Worm (Caenorhabditis elegans) whole organism, young adult: Measurements from ENCODE around the gene C26G2.2.

Experiments
- attf-3 ChIP-seq: fragments of 200-800 bp; sonication (Bioruptor generic); conservative IDR thresholded peaks from 2 replicates; pipeline ENCODE4 v1.3.6; 2022; ENCODE audit warnings: missing genetic modification reagents, missing genetic modification characterization, missing compliant biosample characterization
- attf-6 ChIP-seq: fragments of 200-800 bp; sonication (Bioruptor generic); IDR thresholded peaks from 2 replicates; pipeline ENCODE4 v1.3.6; 2022; ENCODE audit warnings: missing genetic modification reagents, missing genetic modification characterization, missing compliant biosample characterization
- ceh-100 ChIP-seq: fragments of 200-800 bp; sonication (Bioruptor generic); IDR thresholded peaks from 2 replicates; pipeline ENCODE4 v1.3.6; 2022; ENCODE audit warnings: missing genetic modification reagents, missing genetic modification characterization, missing compliant biosample characterization
- lag-1 ChIP-seq: fragments of 200-800 bp; sonication (Bioruptor generic); IDR thresholded peaks from 2 replicates; pipeline ENCODE4 v1.3.6; 2022; ENCODE audit warnings: missing genetic modification reagents, missing genetic modification characterization, missing compliant biosample characterization
- mcd-1 ChIP-seq: fragments of 200-800 bp; sonication (Bioruptor generic); IDR thresholded peaks from 2 replicates; pipeline ENCODE4 v1.3.6; 2022; ENCODE audit warnings: missing genetic modification reagents, missing genetic modification characterization, missing compliant biosample characterization
- mes-4 ChIP-seq: sonication (generic microtip); optimal IDR thresholded peaks from 2 replicates; lab custom pipeline; 2016; ENCODE audit warnings: missing genotype, missing genetic modification characterization, missing compliant biosample characterization
- sea-2 ChIP-seq: fragments of 200-800 bp; sonication (Bioruptor generic); IDR thresholded peaks from 2 replicates; pipeline ENCODE4 v1.3.6; 2022; ENCODE audit warnings: missing genetic modification characterization, missing compliant biosample characterization
- snpc-4 ChIP-seq, 5 experiments: fragments of 150-350 bp in 1 of 5; sonication (generic microtip) in 4 of 5; optimal IDR thresholded peaks; 2 replicates each; lab custom pipeline; 2014 to 2018; ENCODE audit warnings: missing genetic modification characterization in 5 of 5, missing biosample characterization in 3 of 5, antibody characterized with exemption in 2 of 5, mild to moderate bottlenecking in 2 of 5, missing compliant biosample characterization in 2 of 5, missing genotype in 2 of 5, moderate library complexity in 2 of 5, missing genetic modification reagents in 1 of 5
- xnd-1 ChIP-seq: sonication (generic microtip); optimal IDR thresholded peaks from 2 replicates; lab custom pipeline; 2016; ENCODE audit warnings: missing genotype, missing genetic modification reagents, missing genetic modification characterization, missing compliant biosample characterization

ce11 chrX:14636712-14637111 is 27.4 kb upstream of the C26G2.2 start:
- TF ChIP-seq lag-1 (GFP tag; lab: Robert Waterston, UW) (no peak), sea-2 (no peak), ceh-100 (no peak), attf-3 (GFP tag; lab: Robert Waterston, UW) (no peak), snpc-4 (GFP tag; optimal IDR thresholded peaks at IDR 0.05; lab: Kevin White, UChicago) (no peak), snpc-4 (tag; optimal IDR thresholded peaks at IDR 0.05; lab: Kevin White, UChicago) (no peak), attf-6 (no peak), xnd-1 (tag; lab: Kevin White, UChicago) (no peak), mcd-1 (GFP tag; lab: Robert Waterston, UW) (no peak), mes-4 (no peak)
